Worm (Caenorhabditis elegans) whole organism, L3 larva: Measurements from ENCODE around the gene srj-14.

ENCODE experiments used
- ZK546.5 ChIP-seq: sonication (generic microtip); optimal IDR thresholded peaks from 2 replicates; lab custom pipeline; 2017; ENCODE audit warnings: missing biosample characterization, missing genetic modification characterization
- aly-2 ChIP-seq: fragments of 150-350 bp; optimal IDR thresholded peaks from 2 replicates; lab custom pipeline; 2014; ENCODE audit warnings: missing biosample characterization, missing genetic modification characterization
- ama-1 ChIP-seq: fragments of 150-350 bp; optimal IDR thresholded peaks from 2 replicates; lab custom pipeline; 2018
- ceh-16 ChIP-seq: sonication (generic microtip); optimal IDR thresholded peaks from 2 replicates; lab custom pipeline; 2017; ENCODE audit warnings: missing biosample characterization, missing genetic modification characterization
- egl-27 ChIP-seq: sonication (generic microtip); optimal IDR thresholded peaks from 4 replicates; lab custom pipeline; 2017; ENCODE audit warnings: missing biosample characterization, missing genetic modification reagents, missing genetic modification characterization
- eor-1 ChIP-seq, 2 experiments: fragments of 150-350 bp; optimal IDR thresholded peaks; 2 replicates each; lab custom pipeline; 2014 to 2018; ENCODE audit warnings: missing biosample characterization in 2 of 2, missing genetic modification characterization in 2 of 2
- fkh-2 ChIP-seq: fragments of 150-350 bp; optimal IDR thresholded peaks from 2 replicates; lab custom pipeline; 2014; ENCODE audit warnings: missing biosample characterization, missing genetic modification reagents, missing genetic modification characterization
- lin-15B ChIP-seq: fragments of 150-350 bp; optimal IDR thresholded peaks from 2 replicates; lab custom pipeline; 2014; ENCODE audit warnings: missing biosample characterization, missing genetic modification characterization
- lin-39 ChIP-seq: fragments of 150-350 bp; optimal IDR thresholded peaks from 2 replicates; lab custom pipeline; 2018; ENCODE audit warnings: missing biosample characterization, missing genetic modification reagents, missing genetic modification characterization
- mdl-1 ChIP-seq: fragments of 150-350 bp; optimal IDR thresholded peaks from 2 replicates; lab custom pipeline; 2014; ENCODE audit warnings: missing biosample characterization, missing genetic modification characterization
- nhr-12 ChIP-seq: fragments of 150-350 bp; optimal IDR thresholded peaks from 2 replicates; lab custom pipeline; 2014; ENCODE audit warnings: missing biosample characterization, missing genetic modification characterization
- nhr-23 ChIP-seq: fragments of 150-350 bp; optimal IDR thresholded peaks from 2 replicates; lab custom pipeline; 2014; ENCODE audit warnings: missing biosample characterization, missing genetic modification reagents, missing genetic modification characterization
- nhr-237 ChIP-seq: fragments of 150-350 bp; optimal IDR thresholded peaks from 2 replicates; lab custom pipeline; 2014; ENCODE audit warnings: missing biosample characterization, missing genetic modification characterization
- nhr-43 ChIP-seq: sonication (generic microtip); optimal IDR thresholded peaks from 2 replicates; lab custom pipeline; 2016; ENCODE audit warnings: mild to moderate bottlenecking, missing genetic modification characterization, missing compliant biosample characterization; ENCODE audit not compliant: poor library complexity, severe bottlenecking
- nhr-76 ChIP-seq: fragments of 150-350 bp; sonication (generic microtip); optimal IDR thresholded peaks from 5 replicates; lab custom pipeline; 2014; ENCODE audit warnings: missing biosample characterization, missing genetic modification characterization
- nhr-77 ChIP-seq: fragments of 150-350 bp; optimal IDR thresholded peaks from 2 replicates; lab custom pipeline; 2014; ENCODE audit warnings: missing biosample characterization, missing genetic modification characterization
- sea-2 ChIP-seq: fragments of 150-350 bp; sonication (generic microtip); optimal IDR thresholded peaks from 4 replicates; lab custom pipeline; 2014; ENCODE audit warnings: missing biosample characterization, missing genetic modification reagents, missing genetic modification characterization
- skn-1 ChIP-seq: fragments of 150-350 bp; optimal IDR thresholded peaks from 2 replicates; lab custom pipeline; 2014; ENCODE audit warnings: missing biosample characterization, missing genetic modification characterization
- tbx-2 ChIP-seq: sonication (generic microtip); optimal IDR thresholded peaks from 2 replicates; lab custom pipeline; 2016; ENCODE audit warnings: mild to moderate bottlenecking, missing genetic modification characterization, missing compliant biosample characterization
- unc-39 ChIP-seq: sonication (generic microtip); optimal IDR thresholded peaks from 4 replicates; lab custom pipeline; 2017; ENCODE audit warnings: missing biosample characterization, missing genetic modification characterization
- unc-62 ChIP-seq: fragments of 150-350 bp; sonication (generic microtip); optimal IDR thresholded peaks from 4 replicates; lab custom pipeline; 2014; ENCODE audit warnings: missing biosample characterization, missing genetic modification reagents, missing genetic modification characterization
- ztf-11 ChIP-seq: fragments of 150-350 bp; optimal IDR thresholded peaks from 2 replicates; lab custom pipeline; 2014; ENCODE audit warnings: missing biosample characterization, missing genetic modification characterization

The srj-14 gene

DNA sequence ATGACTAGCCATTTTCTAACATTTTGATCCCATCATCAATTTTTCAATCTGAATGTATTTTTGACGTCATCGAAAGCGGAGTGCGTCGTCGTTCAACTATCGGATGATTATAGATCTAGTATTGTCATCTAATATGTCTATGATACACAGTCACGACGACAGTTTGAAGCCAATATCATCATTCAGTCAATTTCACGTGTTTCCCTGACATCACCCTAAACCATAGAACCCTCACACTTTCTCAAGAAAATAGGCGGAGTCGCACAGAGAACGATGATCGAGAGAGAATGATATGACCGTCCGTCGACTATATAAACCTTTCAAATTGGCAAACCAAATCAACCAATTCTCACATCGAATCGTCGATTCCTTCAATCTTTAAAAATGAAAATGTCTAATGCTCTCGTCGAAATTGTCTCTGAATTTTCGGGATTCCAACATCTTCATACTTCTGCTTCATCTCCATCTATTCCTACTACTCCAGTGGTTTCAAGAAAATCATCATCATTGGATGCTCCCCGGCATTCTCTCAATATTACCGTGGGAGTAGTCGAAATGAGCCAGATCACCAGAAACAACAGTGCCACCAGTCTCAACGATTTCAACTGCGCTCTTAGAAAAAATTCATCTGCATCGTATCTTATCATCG is 46.4 kb downstream of the srj-14 start, which contains the start of gene F18E3.13 (continued):
- TF ChIP-seq nhr-43 (tag; lab: Kevin White, UChicago), result peak; percentile 93
- TF ChIP-seq fkh-2 (tag; lab: Kevin White, UChicago), result no peak
- no peak for TF ChIP-seq ceh-16
- no peak for TF ChIP-seq aly-2 (tag; lab: Kevin White, UChicago)
- no peak for TF ChIP-seq ztf-11 (tag; lab: Kevin White, UChicago)
- no peak for TF ChIP-seq unc-39 (tag; lab: Kevin White, UChicago)
- TF ChIP-seq sea-2 (GFP tag; lab: Kevin White, UChicago), result no peak
- TF ChIP-seq nhr-76 (tag; lab: Kevin White, UChicago), result no peak
- peak; percentile 34 for TF ChIP-seq tbx-2
- no peak for TF ChIP-seq lin-15B
- TF ChIP-seq unc-62 (GFP tag; lab: Kevin White, UChicago), result no peak
- no peak for TF ChIP-seq ZK546.5 (tag; lab: Kevin White, UChicago)

DNA sequence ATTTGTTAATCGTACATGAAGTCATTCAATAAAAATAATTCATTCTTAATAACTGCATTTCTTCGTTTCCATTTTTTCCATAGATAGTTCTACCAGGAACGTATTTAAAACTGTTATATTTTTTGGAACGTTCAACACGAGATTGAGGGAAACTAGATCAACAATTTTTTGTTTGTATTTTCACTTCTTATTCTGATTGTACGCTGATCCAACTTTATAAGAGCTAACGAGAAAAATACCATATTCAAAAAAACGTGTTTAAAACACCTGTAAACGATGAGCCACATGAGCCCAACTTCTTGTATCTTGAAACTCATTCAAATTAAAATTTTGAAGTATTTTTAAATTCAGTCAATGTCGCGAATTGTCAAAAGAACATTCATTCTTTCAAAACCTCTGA is 47.1 kb downstream of the srj-14 start:
- TF ChIP-seq nhr-43 (tag; lab: Kevin White, UChicago) (peak; percentile 20), mdl-1 (tag; lab: Kevin White, UChicago) (no peak), ama-1 (lab: Kevin White, UChicago) (peak; percentile 57), nhr-23 (tag; lab: Kevin White, UChicago) (peak; percentile 7), nhr-77 (tag; lab: Kevin White, UChicago) (no peak), nhr-237 (tag; lab: Kevin White, UChicago) (no peak), aly-2 (tag; lab: Kevin White, UChicago) (no peak), nhr-76 (tag; lab: Kevin White, UChicago) (no peak), lin-39 (tag; lab: Kevin White, UChicago) (no peak), egl-27 (no peak), nhr-12 (tag; lab: Kevin White, UChicago) (no peak), eor-1 (tag; optimal IDR thresholded peaks at IDR 0.05; lab: Kevin White, UChicago) (no peak)

DNA sequence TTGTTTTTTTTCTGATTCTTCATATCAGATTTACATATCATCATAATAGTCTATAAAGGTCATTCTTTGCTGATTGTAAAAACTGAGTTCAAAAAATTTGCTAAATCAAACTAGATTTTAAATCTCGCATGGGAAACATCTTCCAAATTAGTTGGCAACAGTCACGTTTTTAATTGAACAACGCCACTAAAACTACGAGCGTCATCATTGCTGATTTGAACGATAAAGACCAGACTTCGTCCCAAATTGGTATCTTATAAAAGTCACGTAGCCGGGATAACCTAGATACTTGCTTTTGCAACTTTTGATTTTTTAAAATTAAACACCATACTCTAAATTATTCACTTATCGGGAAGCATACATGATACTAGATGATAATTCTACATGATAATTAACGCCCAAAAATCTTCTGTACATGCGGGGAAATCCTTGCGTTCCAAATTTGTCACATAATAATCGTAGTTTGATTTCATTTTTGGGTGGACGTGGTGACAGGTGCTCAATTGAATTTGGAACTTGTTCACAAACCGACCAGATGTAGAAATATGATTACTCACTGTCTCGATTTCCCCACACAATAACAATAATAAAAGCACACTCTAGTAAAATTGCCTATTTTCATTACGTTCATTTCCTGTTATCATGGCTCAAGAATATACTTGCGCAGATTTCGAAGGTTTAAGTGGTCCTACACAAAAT is 47.7 kb downstream of the srj-14 start, which contains the start of gene srw-67:
srw-67 (plus strand) TSS at position 643 of the 699 bp plus-strand sequence.
- no peak for TF ChIP-seq ZK546.5 (tag; lab: Kevin White, UChicago)
- peak; percentile 62 for TF ChIP-seq nhr-43 (tag; lab: Kevin White, UChicago)

DNA sequence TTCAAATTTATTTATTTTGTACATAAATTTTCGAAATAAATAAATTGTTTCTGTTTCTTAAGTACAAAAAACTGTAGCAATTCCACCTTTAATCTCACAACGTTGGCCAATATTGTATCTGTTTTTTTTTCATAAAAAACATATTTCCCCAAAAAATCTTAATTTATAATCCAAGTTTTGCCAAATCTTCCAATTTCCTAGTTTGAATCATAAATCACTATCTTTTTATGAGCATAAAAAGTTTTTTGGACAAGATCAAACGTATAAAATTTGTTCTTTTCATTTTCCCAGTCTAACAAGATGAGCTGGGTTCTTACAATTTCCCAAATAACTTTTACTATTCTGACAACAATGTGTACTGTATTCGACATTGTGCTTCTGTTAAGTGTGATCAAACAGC is 50.7 kb downstream of the srj-14 start, which contains the start of gene srxa-4:
srxa-4 (plus strand) TSS at position 301 of the 400 bp plus-strand sequence.
- no peak for TF ChIP-seq skn-1 (tag; lab: Kevin White, UChicago)
- TF ChIP-seq lin-39 (tag; lab: Kevin White, UChicago), result no peak
